Worm (Caenorhabditis elegans): ENCODE measurements around the gene F32H5.4.

DNA sequence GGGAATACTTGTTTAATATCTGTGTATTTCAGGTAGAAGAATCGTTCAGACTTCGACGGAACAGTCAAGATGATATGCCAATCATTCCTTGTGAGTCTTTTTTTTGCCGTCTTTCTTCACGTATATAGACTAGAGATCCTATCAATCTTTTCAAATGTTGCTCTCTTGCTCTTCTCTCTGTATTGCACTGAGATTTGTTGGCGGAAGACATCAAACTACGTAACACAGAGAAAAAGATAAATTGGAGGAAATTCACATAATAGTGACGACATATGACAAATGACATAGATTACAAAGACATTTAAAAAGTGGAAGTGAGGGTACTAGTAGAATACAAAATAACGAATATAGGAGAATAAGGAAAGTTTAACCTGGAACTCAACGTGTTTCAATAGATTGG, 8.6 kb upstream of the F32H5.4 start:
- no peak for TF ChIP-seq aly-2 (tag; optimal IDR thresholded peaks at IDR 0.05)
- no peak for TF ChIP-seq ceh-82 (tag; optimal IDR thresholded peaks at IDR 0.05)
- no peak for TF ChIP-seq jun-1 (tag; optimal IDR thresholded peaks at IDR 0.05)
- TF ChIP-seq fkh-10 (GFP tag; optimal IDR thresholded peaks at IDR 0.05) = no peak
- TF ChIP-seq nhr-12 (tag; optimal IDR thresholded peaks at IDR 0.05) = no peak
- TF ChIP-seq ztf-11 (tag; optimal IDR thresholded peaks at IDR 0.05) = no peak
